Worm (Caenorhabditis elegans) whole organism, mixed stage, embryonic: ENCODE measurements around the gene T22C8.1.

ENCODE experiments used
- blmp-1 ChIP-seq: fragments of 150-350 bp; optimal IDR thresholded peaks from 2 replicates; lab custom pipeline; 2014; ENCODE audit warnings: missing biosample characterization, missing genetic modification characterization
- ceh-83 ChIP-seq: fragments of 200-800 bp; sonication (Bioruptor generic); optimal IDR thresholded peaks from 2 replicates; lab custom pipeline; 2018; ENCODE audit warnings: mild to moderate bottlenecking, missing genetic modification characterization, missing compliant biosample characterization
- drap-1 ChIP-seq: fragments of 200-800 bp; sonication (Bioruptor generic); optimal IDR thresholded peaks from 3 replicates; lab custom pipeline; 2018; ENCODE audit warnings: mild to moderate bottlenecking, missing genetic modification characterization, missing compliant biosample characterization
- elt-1 ChIP-seq: sonication (generic microtip); optimal IDR thresholded peaks from 2 replicates; lab custom pipeline; 2017; ENCODE audit warnings: missing genetic modification characterization, mild to moderate bottlenecking, missing compliant biosample characterization, antibody characterized with exemption, moderate library complexity, borderline replicate concordance; ENCODE audit not compliant: insufficient read depth
- elt-3 ChIP-seq: fragments of 150-350 bp; optimal IDR thresholded peaks from 2 replicates; lab custom pipeline; 2014; ENCODE audit warnings: missing biosample characterization, missing genetic modification characterization
- mep-1 ChIP-seq: fragments of 150-350 bp; optimal IDR thresholded peaks from 2 replicates; lab custom pipeline; 2017; ENCODE audit warnings: missing biosample characterization, missing genetic modification reagents, missing genetic modification characterization, inconsistent platforms
- nhr-237 ChIP-seq: fragments of 150-350 bp; optimal IDR thresholded peaks from 2 replicates; lab custom pipeline; 2014; ENCODE audit warnings: missing biosample characterization, missing genetic modification characterization
- nhr-28 ChIP-seq: fragments of 150-350 bp; optimal IDR thresholded peaks from 2 replicates; lab custom pipeline; 2014; ENCODE audit warnings: missing biosample characterization, missing genetic modification characterization
- nhr-76 ChIP-seq: sonication (generic microtip); optimal IDR thresholded peaks from 2 replicates; lab custom pipeline; 2017; ENCODE audit warnings: missing biosample characterization, missing genetic modification characterization
- snpc-4 ChIP-seq: fragments of 150-350 bp; optimal IDR thresholded peaks from 2 replicates; lab custom pipeline; 2014; ENCODE audit warnings: missing biosample characterization, missing genetic modification characterization
- sptf-1 ChIP-seq: sonication (generic microtip); optimal IDR thresholded peaks from 2 replicates; lab custom pipeline; 2017; ENCODE audit warnings: mild to moderate bottlenecking, missing genetic modification characterization, moderate library complexity, missing compliant biosample characterization
- unc-62 ChIP-seq: fragments of 150-350 bp; optimal IDR thresholded peaks from 2 replicates; lab custom pipeline; 2014; ENCODE audit warnings: missing biosample characterization, missing genetic modification reagents, missing genetic modification characterization

DNA sequence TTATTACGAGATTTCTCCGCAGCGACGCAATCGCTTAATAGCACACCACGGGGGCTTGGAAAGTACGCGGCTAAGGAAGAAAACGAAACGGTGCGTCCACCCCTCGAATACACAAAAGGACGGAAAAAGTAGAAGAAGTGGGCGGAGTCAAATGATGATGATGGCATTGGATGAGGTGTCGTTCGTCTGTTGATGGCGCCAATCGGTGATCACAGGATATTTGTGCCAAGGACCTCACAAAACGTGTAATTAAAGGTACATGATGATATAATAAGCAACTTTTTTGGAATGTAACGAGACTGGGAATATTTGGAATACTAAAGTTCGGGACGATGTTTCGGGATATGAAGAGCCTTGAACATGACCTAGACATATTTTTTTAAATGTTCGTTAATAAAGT is 21.8 kb downstream of the T22C8.1 start, which contains the start of gene cutl-12:
- TF ChIP-seq drap-1 (GFP tag; lab: Kevin White, UChicago) = no peak
- no peak for TF ChIP-seq nhr-28 (tag; lab: Kevin White, UChicago)
- TF ChIP-seq unc-62 (GFP tag; lab: Kevin White, UChicago) = no peak
- TF ChIP-seq blmp-1 (tag; lab: Kevin White, UChicago) = no peak
- TF ChIP-seq snpc-4 (tag; lab: Kevin White, UChicago) = no peak
- TF ChIP-seq elt-1 (tag; lab: Kevin White, UChicago) = no peak
- TF ChIP-seq ceh-83 (GFP tag; lab: Kevin White, UChicago) = no peak
- TF ChIP-seq nhr-76 (tag; lab: Kevin White, UChicago) = no peak
- no peak for TF ChIP-seq nhr-237 (tag; lab: Kevin White, UChicago)
- TF ChIP-seq sptf-1 (tag; lab: Kevin White, UChicago) = no peak
- TF ChIP-seq mep-1 (tag; lab: Kevin White, UChicago) = no peak
- no peak for TF ChIP-seq elt-3
